Worm (Caenorhabditis elegans): ENCODE data around the gene rgr-1.

The rgr-1 gene

DNA sequence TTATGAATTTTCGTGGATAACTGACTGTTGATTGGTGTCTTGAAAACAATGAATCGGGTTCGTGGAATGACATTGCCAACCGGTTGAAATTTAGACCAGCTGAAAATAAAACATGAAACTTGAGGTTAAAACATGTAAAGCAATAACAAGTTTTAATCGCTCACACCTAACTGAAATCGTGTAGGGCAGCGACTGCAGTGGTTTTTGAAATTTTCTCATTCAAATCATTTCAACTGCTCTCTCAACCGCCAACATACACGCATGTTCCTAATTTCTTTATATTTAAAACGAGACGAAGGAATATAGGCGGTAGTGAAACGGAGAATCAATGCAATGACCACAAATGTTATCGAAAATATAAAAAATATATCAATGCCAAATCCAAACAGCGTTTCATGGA is 49.3 kb downstream of the rgr-1 start (continued):
- no peak for TF ChIP-seq fos-1 (tag; optimal IDR thresholded peaks at IDR 0.05)
- TF ChIP-seq snpc-1.2 (GFP tag; IDR thresholded peaks at IDR 0.05) = no peak
- TF ChIP-seq lin-1 (GFP tag; IDR thresholded peaks at IDR 0.05) = no peak
- no peak for TF ChIP-seq nhr-48 (tag; optimal IDR thresholded peaks at IDR 0.05)
- TF ChIP-seq madf-5 (GFP tag; IDR thresholded peaks at IDR 0.05) = no peak
- TF ChIP-seq Y105C5A.15 (GFP tag; IDR thresholded peaks at IDR 0.05) = no peak

DNA sequence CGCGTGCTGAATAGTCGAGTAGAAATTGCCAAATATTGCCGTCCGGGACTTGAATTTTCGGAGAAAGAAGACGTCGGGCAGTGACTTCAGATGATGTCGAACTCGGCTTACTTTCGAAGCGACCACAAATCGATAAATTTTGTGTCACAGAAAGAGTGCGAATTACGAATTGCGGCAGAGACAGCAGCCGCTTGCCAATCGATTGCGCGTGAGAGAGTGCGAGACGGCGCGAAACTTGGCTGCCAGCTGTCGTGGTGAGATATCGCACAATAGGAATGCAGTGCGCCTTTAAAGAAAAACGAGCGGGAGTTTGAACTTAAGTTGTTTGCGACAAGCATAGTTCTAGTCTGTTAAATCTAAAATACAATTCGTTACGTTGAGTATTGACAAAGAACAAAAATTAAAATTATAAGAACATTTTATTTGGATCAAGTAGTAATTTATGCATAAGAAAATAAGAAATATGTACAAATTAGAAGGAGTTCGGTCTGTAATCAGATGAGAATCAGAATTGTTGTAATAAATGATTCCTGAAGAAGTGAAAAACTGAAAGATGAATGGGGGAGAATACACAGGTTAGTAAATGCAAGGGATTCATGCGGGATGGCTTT is 50.0 kb downstream of the rgr-1 start, which contains the start of gene pir-2:
Gene pir-2 (minus strand): TSS at position 218 of the 611 bp plus-strand sequence.
- TF ChIP-seq mxl-2 (GFP tag; conservative IDR thresholded peaks at IDR 0.05) = no peak
- TF ChIP-seq F10B5.3 (tag; optimal IDR thresholded peaks at IDR 0.05) = no peak
- no peak for TF ChIP-seq daf-12 (tag; optimal IDR thresholded peaks at IDR 0.05)
- TF ChIP-seq gei-8 (GFP tag; optimal IDR thresholded peaks at IDR 0.05) = no peak
- peak; percentile 16 for TF ChIP-seq zfp-2 (tag; optimal IDR thresholded peaks at IDR 0.05)
- TF ChIP-seq tag-97 (GFP tag; IDR thresholded peaks at IDR 0.05) = no peak
- peak in 1 of 2 experiments; percentile 54 for TF ChIP-seq hif-1 (tag; optimal IDR thresholded peaks at IDR 0.05)
- no peak for TF ChIP-seq unc-39 (tag; optimal IDR thresholded peaks at IDR 0.05)
- TF ChIP-seq dmd-8 (GFP tag; IDR thresholded peaks at IDR 0.05) = no peak
- no peak for TF ChIP-seq egl-27 (tag; optimal IDR thresholded peaks at IDR 0.05)
- peak; percentile 91 for TF ChIP-seq hlh-30 (tag; optimal IDR thresholded peaks at IDR 0.05; ENCODE audit: insufficient read depth)
- peak; percentile 51; the same call in 1 of the 2 replicates for TF ChIP-seq arid-1 (GFP tag; conservative IDR thresholded peaks at IDR 0.05)
- peak; percentile 46 for TF ChIP-seq ztf-7 (tag; optimal IDR thresholded peaks at IDR 0.05)
- TF ChIP-seq ceh-28 (tag; optimal IDR thresholded peaks at IDR 0.05) = peak; percentile 89
- TF ChIP-seq spr-3 (GFP tag; optimal IDR thresholded peaks at IDR 0.05) = no peak
- no peak for TF ChIP-seq mdt-29 (GFP tag; IDR thresholded peaks at IDR 0.05)
- TF ChIP-seq F26F4.8 (GFP tag; conservative IDR thresholded peaks at IDR 0.05) = no peak
- peak; percentile 38; the same call in 1 of the 2 replicates for TF ChIP-seq ctbp-1 (GFP tag; IDR thresholded peaks at IDR 0.05)
- no peak for TF ChIP-seq zip-2 (tag; optimal IDR thresholded peaks at IDR 0.05)
- TF ChIP-seq nhr-111 (GFP tag; optimal IDR thresholded peaks at IDR 0.05) = no peak
- no peak for TF ChIP-seq Y105C5A.15 (GFP tag; IDR thresholded peaks at IDR 0.05)
- TF ChIP-seq lir-3 (tag; optimal IDR thresholded peaks at IDR 0.05) = no peak
- TF ChIP-seq pha-4 (GFP tag; IDR thresholded peaks at IDR 0.05) = peak; percentile 38; the same call in 1 of the 2 replicates
- TF ChIP-seq pha-4 (tag; optimal IDR thresholded peaks at IDR 0.05) = no peak
- TF ChIP-seq nhr-28 (tag; optimal IDR thresholded peaks at IDR 0.05) = peak; percentile 69
- no peak for TF ChIP-seq madf-5 (GFP tag; IDR thresholded peaks at IDR 0.05)
- TF ChIP-seq zip-11 (GFP tag; IDR thresholded peaks at IDR 0.05) = no peak
- TF ChIP-seq nhr-102 (tag; optimal IDR thresholded peaks at IDR 0.05) = peak; percentile 26
- TF ChIP-seq daf-19 (GFP tag; conservative IDR thresholded peaks at IDR 0.05) = no peak
- TF ChIP-seq unc-130 (GFP tag; optimal IDR thresholded peaks at IDR 0.05) = peak; percentile 43
- no peak for TF ChIP-seq ceh-82 (tag; optimal IDR thresholded peaks at IDR 0.05)
- no peak for TF ChIP-seq D1046.2 (GFP tag; IDR thresholded peaks at IDR 0.05)
- 0 out of 2 replicates have a peak, but pooled peaks have one; percentile 44 for TF ChIP-seq nhr-42 (GFP tag; IDR thresholded peaks at IDR 0.05)
- TF ChIP-seq lin-15B (tag; optimal IDR thresholded peaks at IDR 0.05) = no peak
- peak; percentile 61 for TF ChIP-seq dmd-6 (GFP tag; IDR thresholded peaks at IDR 0.05)
- TF ChIP-seq F49E8.2 (tag; optimal IDR thresholded peaks at IDR 0.05; ENCODE audit: borderline replicate concordance) = no peak
- no peak for TF ChIP-seq ZK546.5 (tag; optimal IDR thresholded peaks at IDR 0.05)
- TF ChIP-seq nhr-76 (tag; optimal IDR thresholded peaks at IDR 0.05) = no peak
- TF ChIP-seq ceh-20 (GFP tag; IDR thresholded peaks at IDR 0.05) = 0 out of 2 replicates have a peak, but pooled peaks have one; percentile 41
- TF ChIP-seq lin-13 (GFP tag; optimal IDR thresholded peaks at IDR 0.05) = peak; percentile 60
- TF ChIP-seq lin-29 (GFP tag; IDR thresholded peaks at IDR 0.05) = no peak
- peak; percentile 81 for TF ChIP-seq hmg-1.1 (GFP tag; IDR thresholded peaks at IDR 0.05)
- TF ChIP-seq php-3 (GFP tag; IDR thresholded peaks at IDR 0.05) = no peak
- no peak for TF ChIP-seq egl-43 (GFP tag; IDR thresholded peaks at IDR 0.05)
- peak; percentile 92 for TF ChIP-seq mes-2 (tag; optimal IDR thresholded peaks at IDR 0.05; ENCODE audit: poor library complexity, severe bottlenecking)
